Fruit fly (Drosophila melanogaster) whole organism, wandering third instar larva: ENCODE results near the gene axed.

Experiments
- Hr83 ChIP-seq: fragments of 200-300 bp; sonication (Bioruptor generic); optimal IDR thresholded peaks from 2 replicates; lab custom pipeline; 2016; ENCODE audit warnings: missing biosample characterization, mild to moderate bottlenecking, missing genetic modification characterization, moderate library complexity; ENCODE audit not compliant: poor library complexity, severe bottlenecking
- Rel ChIP-seq, 2 experiments: fragments of 200-800 bp; sonication (Bioruptor generic) in 1 of 2; optimal IDR thresholded peaks; 2 replicates in 1 of 2; 3 replicates in 1 of 2; lab custom pipeline; 2016 to 2019; ENCODE audit warnings: mild to moderate bottlenecking in 2 of 2, missing biosample characterization in 2 of 2, missing genetic modification characterization in 2 of 2, moderate library complexity in 1 of 2
- dl ChIP-seq, 2 experiments: fragments of 175-275, 200-275 bp in 1 of 2; fragments of 200-275 bp in 1 of 2; sonication (Bioruptor generic); optimal IDR thresholded peaks; lab custom pipeline; 2018; ENCODE audit warnings: mild to moderate bottlenecking in 2 of 2, missing biosample characterization in 2 of 2, missing genetic modification characterization in 2 of 2, moderate library complexity in 2 of 2; ENCODE audit not compliant: partially characterized antibody in 2 of 2, insufficient read depth in 1 of 2

DNA sequence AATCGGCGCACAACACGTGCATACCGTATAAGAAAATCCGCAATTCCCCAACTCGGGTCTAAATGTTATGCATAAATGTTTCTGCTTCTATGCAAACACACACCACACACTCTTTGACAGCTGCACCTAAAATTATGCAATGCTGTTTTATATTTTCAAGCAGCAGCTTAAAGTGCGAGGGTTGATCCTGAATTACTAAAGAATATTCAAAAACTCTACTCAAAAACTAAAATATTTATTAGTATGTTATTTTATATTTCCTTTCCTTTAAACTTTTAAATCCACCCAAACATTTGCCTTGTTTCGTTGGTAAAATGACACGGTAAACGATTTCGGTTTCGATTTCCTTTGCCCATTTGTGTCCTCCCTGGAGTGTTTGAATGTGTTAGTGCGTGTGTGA lies 48.1 kb upstream of the axed start:
- TF ChIP-seq Rel (GFP tag; optimal IDR thresholded peaks at IDR 0.05; lab: Kevin White, UChicago) (no peak), Rel (tag; optimal IDR thresholded peaks at IDR 0.05; lab: Kevin White, UChicago) (no peak), Hr83 (GFP tag; lab: Kevin White, UChicago) (no peak), dl (GFP tag; optimal IDR thresholded peaks at IDR 0.05; lab: Kevin White, UChicago; ENCODE audit: insufficient read depth in 1 of 2, partially characterized antibody in 2 of 2) (no peak)
